Worm (Caenorhabditis elegans) whole organism, L4 larva: ENCODE data around the gene pgap-1.

ENCODE experiments used
- D1046.2 ChIP-seq: fragments of 200-800 bp; sonication (Bioruptor generic); IDR thresholded peaks from 2 replicates; pipeline ENCODE4 v1.3.6; 2022; ENCODE audit warnings: missing genetic modification characterization, missing compliant biosample characterization
- T20F7.1 ChIP-seq: fragments of 200-800 bp; sonication (Bioruptor generic); optimal IDR thresholded peaks from 2 replicates; lab custom pipeline; 2018; ENCODE audit warnings: mild to moderate bottlenecking, missing genetic modification characterization, missing compliant biosample characterization
- Y48G9A.11 ChIP-seq: fragments of 200-800 bp; sonication (Bioruptor generic); IDR thresholded peaks from 2 replicates; pipeline ENCODE4 v1.3.6; 2022; ENCODE audit warnings: missing genetic modification reagents, missing genetic modification characterization, missing compliant biosample characterization
- Y5F2A.4 ChIP-seq: fragments of 200-800 bp; sonication (Bioruptor generic); optimal IDR thresholded peaks from 2 replicates; lab custom pipeline; 2018; ENCODE audit warnings: mild to moderate bottlenecking, missing genetic modification characterization, missing compliant biosample characterization
- ZK546.5 ChIP-seq, 2 experiments: sonication (generic microtip); optimal IDR thresholded peaks; 2 replicates each; lab custom pipeline; 2017; ENCODE audit warnings: missing biosample characterization in 2 of 2, missing genetic modification characterization in 2 of 2
- aha-1 ChIP-seq: fragments of 150-350 bp; peaks from one replicate; lab custom pipeline; 2014; ENCODE audit warnings: missing biosample characterization, missing genetic modification characterization
- attf-4 ChIP-seq: sonication (generic microtip); optimal IDR thresholded peaks from 3 replicates; lab custom pipeline; 2017; ENCODE audit warnings: missing biosample characterization, missing genetic modification characterization
- ceh-62 ChIP-seq: sonication (generic microtip); optimal IDR thresholded peaks from 2 replicates; lab custom pipeline; 2017; ENCODE audit warnings: missing biosample characterization, missing genetic modification characterization
- cey-2 ChIP-seq: sonication (generic microtip); optimal IDR thresholded peaks from 3 replicates; lab custom pipeline; 2017; ENCODE audit warnings: missing genetic modification characterization, mild to moderate bottlenecking, missing compliant biosample characterization, antibody characterized with exemption, borderline replicate concordance; ENCODE audit not compliant: insufficient read depth
- ctbp-1 ChIP-seq: fragments of 200-800 bp; sonication (Bioruptor generic); IDR thresholded peaks from 2 replicates; pipeline ENCODE4 v1.3.6; 2022; ENCODE audit warnings: missing genetic modification reagents, missing genetic modification characterization, missing compliant biosample characterization
- dmd-6 ChIP-seq: fragments of 200-800 bp; sonication (Bioruptor generic); IDR thresholded peaks from 2 replicates; pipeline ENCODE4 v1.3.6; 2022; ENCODE audit warnings: missing genetic modification reagents, missing genetic modification characterization, missing compliant biosample characterization
- dmd-8 ChIP-seq: fragments of 200-800 bp; sonication (Bioruptor generic); IDR thresholded peaks from 2 replicates; pipeline ENCODE4 v1.3.6; 2022; ENCODE audit warnings: missing genetic modification characterization, missing compliant biosample characterization
- dmd-9 ChIP-seq: fragments of 200-800 bp; sonication (Bioruptor generic); IDR thresholded peaks from 2 replicates; pipeline ENCODE4 v1.3.6; 2022; ENCODE audit warnings: missing genetic modification reagents, missing genetic modification characterization, missing compliant biosample characterization
- dve-1 ChIP-seq: sonication (generic microtip); optimal IDR thresholded peaks from 2 replicates; lab custom pipeline; 2017; ENCODE audit warnings: antibody characterized with exemption, mild to moderate bottlenecking, missing genetic modification characterization, missing compliant biosample characterization; ENCODE audit not compliant: insufficient read depth
- egl-27 ChIP-seq: sonication (generic microtip); optimal IDR thresholded peaks from 3 replicates; lab custom pipeline; 2017; ENCODE audit warnings: missing biosample characterization, missing genetic modification reagents, missing genetic modification characterization
- egl-43 ChIP-seq: fragments of 200-800 bp; sonication (Bioruptor generic); IDR thresholded peaks from 2 replicates; pipeline ENCODE4 v1.3.6; 2022; ENCODE audit warnings: missing genetic modification reagents, missing genetic modification characterization, missing compliant biosample characterization
- fos-1 ChIP-seq: fragments of 150-350 bp; optimal IDR thresholded peaks from 2 replicates; lab custom pipeline; 2014; ENCODE audit warnings: missing biosample characterization, missing genetic modification characterization
- hif-1 ChIP-seq, 2 experiments: sonication (generic microtip); optimal IDR thresholded peaks; 2 replicates each; lab custom pipeline; 2016 to 2017; ENCODE audit warnings: missing compliant biosample characterization in 2 of 2, missing genetic modification characterization in 2 of 2, missing genetic modification reagents in 2 of 2, missing genotype in 2 of 2, mild to moderate bottlenecking in 1 of 2
- madf-5 ChIP-seq, 2 experiments: fragments of 200-800 bp; sonication (Bioruptor generic); IDR thresholded peaks; 2 replicates each; pipeline ENCODE4 v1.3.6; 2022; ENCODE audit warnings: missing compliant biosample characterization in 2 of 2, missing genetic modification characterization in 2 of 2
- mdt-29 ChIP-seq: fragments of 200-800 bp; sonication (Bioruptor generic); IDR thresholded peaks from 2 replicates; pipeline ENCODE4 v1.3.6; 2022; ENCODE audit warnings: missing genetic modification reagents, missing genetic modification characterization, missing compliant biosample characterization
- mes-2 ChIP-seq: sonication (generic microtip); optimal IDR thresholded peaks from 2 replicates; lab custom pipeline; 2016; ENCODE audit warnings: missing genotype, mild to moderate bottlenecking, missing genetic modification characterization, missing compliant biosample characterization; ENCODE audit not compliant: poor library complexity, severe bottlenecking
- nhr-102 ChIP-seq: sonication (generic microtip); optimal IDR thresholded peaks from 2 replicates; lab custom pipeline; 2016; ENCODE audit warnings: mild to moderate bottlenecking, missing genetic modification characterization, moderate library complexity, missing compliant biosample characterization
- nhr-28 ChIP-seq: fragments of 150-350 bp; optimal IDR thresholded peaks from 2 replicates; lab custom pipeline; 2014; ENCODE audit warnings: missing biosample characterization, missing genetic modification characterization
- nhr-42 ChIP-seq: fragments of 200-800 bp; sonication (Bioruptor generic); IDR thresholded peaks from 2 replicates; pipeline ENCODE4 v1.3.6; 2022; ENCODE audit warnings: missing genetic modification characterization, missing compliant biosample characterization
- nhr-48 ChIP-seq: sonication (generic microtip); optimal IDR thresholded peaks from 2 replicates; lab custom pipeline; 2016; ENCODE audit warnings: mild to moderate bottlenecking, missing genetic modification characterization, missing compliant biosample characterization
- nhr-76 ChIP-seq: fragments of 150-350 bp; optimal IDR thresholded peaks from 2 replicates; lab custom pipeline; 2014; ENCODE audit warnings: missing biosample characterization, missing genetic modification characterization
- pqm-1 ChIP-seq: sonication (generic microtip); optimal IDR thresholded peaks from 2 replicates; lab custom pipeline; 2017; ENCODE audit warnings: missing biosample characterization, missing genetic modification characterization
- set-16 ChIP-seq: fragments of 200-800 bp; sonication (Bioruptor generic); IDR thresholded peaks from 2 replicates; pipeline ENCODE4 v1.3.6; 2022; ENCODE audit warnings: missing genetic modification reagents, missing genetic modification characterization, missing compliant biosample characterization
- skn-1 ChIP-seq: fragments of 150-350 bp; optimal IDR thresholded peaks from 2 replicates; lab custom pipeline; 2014; ENCODE audit warnings: missing biosample characterization, missing genetic modification characterization
- snpc-1.2 ChIP-seq: fragments of 200-800 bp; sonication (Bioruptor generic); IDR thresholded peaks from 2 replicates; pipeline ENCODE4 v1.3.6; 2022; ENCODE audit warnings: missing genetic modification reagents, missing genetic modification characterization, missing compliant biosample characterization
- snpc-4 ChIP-seq: fragments of 150-350 bp; optimal IDR thresholded peaks from 2 replicates; lab custom pipeline; 2014; ENCODE audit warnings: missing biosample characterization, missing genetic modification characterization
- spr-3 ChIP-seq: fragments of 200-800 bp; sonication (Bioruptor generic); optimal IDR thresholded peaks from 2 replicates; lab custom pipeline; 2018; ENCODE audit warnings: mild to moderate bottlenecking, missing genetic modification characterization, missing compliant biosample characterization
- tag-97 ChIP-seq: fragments of 200-800 bp; sonication (Bioruptor generic); IDR thresholded peaks from 2 replicates; pipeline ENCODE4 v1.3.6; 2022; ENCODE audit warnings: missing genetic modification characterization, missing compliant biosample characterization
- unc-130 ChIP-seq: sonication (generic microtip); optimal IDR thresholded peaks from 2 replicates; lab custom pipeline; 2016; ENCODE audit warnings: missing genetic modification reagents, missing genetic modification characterization, missing compliant biosample characterization
- unc-39 ChIP-seq: sonication (generic microtip); optimal IDR thresholded peaks from 2 replicates; lab custom pipeline; 2017; ENCODE audit warnings: missing biosample characterization, missing genetic modification characterization
- unc-62 ChIP-seq, 3 experiments: fragments of 150-350 bp in 1 of 3; sonication (generic microtip); optimal IDR thresholded peaks in 2 of 3; peaks in 1 of 3; 1 replicate in 1 of 3; 2 replicates in 2 of 3; lab custom pipeline; 2014 to 2017; ENCODE audit warnings: missing biosample characterization in 3 of 3, missing genetic modification characterization in 3 of 3, missing genetic modification reagents in 3 of 3, missing genotype in 1 of 3
- vab-7 ChIP-seq: fragments of 200-800 bp; sonication (Bioruptor generic); IDR thresholded peaks from 2 replicates; pipeline ENCODE4 v1.3.6; 2022; ENCODE audit warnings: missing genetic modification reagents, missing genetic modification characterization, missing compliant biosample characterization
- zag-1 ChIP-seq: fragments of 150-350 bp; optimal IDR thresholded peaks from 2 replicates; lab custom pipeline; 2014; ENCODE audit warnings: missing biosample characterization, missing genetic modification characterization
- zfp-3 ChIP-seq: fragments of 200-800 bp; sonication (Bioruptor generic); conservative IDR thresholded peaks from 2 replicates; pipeline ENCODE4 v1.3.6; 2022; ENCODE audit warnings: missing genetic modification reagents, missing genetic modification characterization, missing compliant biosample characterization
- zip-11 ChIP-seq: fragments of 200-800 bp; sonication (Bioruptor generic); IDR thresholded peaks from 2 replicates; pipeline ENCODE4 v1.3.6; 2022; ENCODE audit warnings: missing genetic modification characterization, missing compliant biosample characterization

Gene pgap-1

DNA sequence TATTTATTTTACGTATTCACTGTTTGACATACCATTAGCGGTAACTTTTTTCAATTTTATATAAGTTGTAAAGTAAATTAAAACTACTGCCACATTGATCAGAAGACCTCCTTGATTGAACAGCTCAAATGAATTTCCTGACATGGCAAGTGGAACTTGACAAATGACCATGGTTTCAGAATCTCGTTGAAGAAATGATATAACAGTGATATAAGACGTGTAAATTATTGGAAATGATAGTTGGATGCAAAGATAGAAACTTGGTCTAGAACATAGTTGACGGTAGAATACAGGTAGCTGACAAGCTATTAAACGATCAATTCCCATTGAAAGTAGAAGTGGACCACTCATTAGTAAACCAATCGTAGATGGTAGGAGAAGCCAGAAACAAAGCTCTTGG is 10.1 kb downstream of the pgap-1 start:
- TF ChIP-seq egl-27 (tag; lab: Kevin White, UChicago), result no peak
- TF ChIP-seq unc-62 (GFP tag; optimal IDR thresholded peaks at IDR 0.05 in 1 of 2; lab: Kevin White, UChicago), result peak in 1 of 2 experiments; percentile 95
- TF ChIP-seq unc-62 (tag; optimal IDR thresholded peaks at IDR 0.05; lab: Kevin White, UChicago), result no peak

DNA sequence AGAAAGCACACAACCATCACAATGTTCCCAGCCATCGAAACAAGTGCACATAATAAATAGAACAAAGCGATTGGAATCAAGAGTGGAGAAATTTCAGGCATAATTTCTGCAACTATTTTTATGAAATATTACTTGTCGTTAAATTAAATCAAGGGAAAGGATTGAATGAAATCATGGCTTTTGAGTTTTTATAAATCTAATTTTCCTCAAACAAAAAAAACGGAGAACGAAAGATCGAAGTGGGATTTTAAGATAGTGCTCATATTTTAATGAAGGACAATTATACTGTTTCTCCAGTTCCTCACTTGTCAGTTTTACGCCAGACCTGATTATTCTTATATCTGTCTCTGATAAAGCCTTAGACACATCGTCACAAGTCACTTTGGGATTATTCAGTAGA is 10.7 kb downstream of the pgap-1 start, which contains the start of gene srsx-33:
Gene srsx-33 (minus strand): TSS at position 101 of the 400 bp plus-strand sequence.
- no peak for TF ChIP-seq zip-11 (GFP tag; lab: Robert Waterston, UW)
- no peak for TF ChIP-seq attf-4
- TF ChIP-seq zfp-3, result no peak
- no peak for TF ChIP-seq ZK546.5 (tag; optimal IDR thresholded peaks at IDR 0.05; lab: Kevin White, UChicago)
- no peak for TF ChIP-seq hif-1 (tag; optimal IDR thresholded peaks at IDR 0.05; lab: Kevin White, UChicago)
- no peak for TF ChIP-seq nhr-42
- TF ChIP-seq ceh-62 (tag; lab: Kevin White, UChicago), result no peak
- TF ChIP-seq nhr-76 (tag; lab: Kevin White, UChicago), result no peak
- TF ChIP-seq egl-43 (GFP tag; lab: Robert Waterston, UW), result no peak
- TF ChIP-seq ctbp-1 (GFP tag; lab: Robert Waterston, UW), result no peak
- no peak for TF ChIP-seq fos-1 (tag; lab: Kevin White, UChicago)
- TF ChIP-seq D1046.2 (GFP tag; lab: Robert Waterston, UW), result no peak
- no peak for TF ChIP-seq nhr-48 (tag; lab: Kevin White, UChicago)
- no peak for TF ChIP-seq tag-97 (GFP tag; lab: Robert Waterston, UW)
- TF ChIP-seq aha-1, result no peak

DNA sequence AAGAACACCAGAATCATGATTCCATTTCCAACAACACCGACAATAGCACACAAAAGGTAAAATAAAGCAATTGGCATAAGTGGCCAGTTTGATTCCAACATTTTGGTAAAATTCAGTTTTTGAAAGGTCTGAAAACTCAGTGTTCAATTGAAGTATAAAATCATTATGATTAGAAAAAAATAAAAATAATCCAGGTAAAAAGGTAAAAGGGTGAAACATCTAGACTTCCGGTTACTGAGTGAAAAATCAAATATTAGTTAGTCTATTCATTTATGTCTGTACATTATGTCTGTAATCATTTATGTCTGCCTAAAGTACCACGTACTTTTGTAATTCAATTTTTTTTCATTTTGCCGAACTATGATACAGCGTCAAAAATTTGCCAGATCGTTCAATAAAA is 13.3 kb downstream of the pgap-1 start, which contains the start of gene srsx-31:
Gene srsx-31 (minus strand): TSS at position 101 of the 400 bp plus-strand sequence.
- no peak for TF ChIP-seq mes-2 (tag; lab: Kevin White, UChicago)
- TF ChIP-seq madf-5 (GFP tag; IDR thresholded peaks at IDR 0.05; lab: Robert Waterston, UW), result no peak
- TF ChIP-seq snpc-4 (tag; lab: Kevin White, UChicago), result no peak
- no peak for TF ChIP-seq skn-1 (tag; lab: Kevin White, UChicago)
- TF ChIP-seq dmd-6 (GFP tag; lab: Robert Waterston, UW), result no peak
- no peak for TF ChIP-seq dmd-9 (GFP tag; lab: Robert Waterston, UW)
- no peak for TF ChIP-seq set-16

DNA sequence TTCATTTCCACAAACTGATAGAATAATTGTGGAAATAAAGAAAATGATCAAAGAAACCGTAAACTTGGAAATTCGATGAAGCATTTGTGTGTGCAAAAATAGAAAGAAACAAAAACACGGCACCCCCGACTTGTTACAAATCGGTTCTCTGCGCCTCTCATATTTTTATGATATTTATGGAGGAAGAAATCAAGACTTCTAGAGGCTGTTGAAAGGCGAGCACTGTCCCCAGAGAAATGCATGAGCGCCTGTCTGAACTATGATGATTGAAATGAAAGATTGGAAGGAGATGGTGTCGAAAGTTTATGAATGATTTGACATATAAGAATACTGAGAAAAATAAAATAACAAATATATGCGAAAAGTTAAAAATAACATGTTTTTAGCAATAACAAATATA is 17.2 kb downstream of the pgap-1 start, which contains the start of gene lgc-36:
Gene lgc-36 (minus strand): TSS at position 101 of the 400 bp plus-strand sequence.
- TF ChIP-seq zfp-3 (no peak), unc-62 (GFP tag; optimal IDR thresholded peaks at IDR 0.05 in 1 of 2; lab: Kevin White, UChicago) (peak in 1 of 2 experiments; percentile 7), unc-62 (tag; optimal IDR thresholded peaks at IDR 0.05; lab: Kevin White, UChicago) (no peak), zag-1 (tag; lab: Kevin White, UChicago) (no peak), fos-1 (tag; lab: Kevin White, UChicago) (no peak)

DNA sequence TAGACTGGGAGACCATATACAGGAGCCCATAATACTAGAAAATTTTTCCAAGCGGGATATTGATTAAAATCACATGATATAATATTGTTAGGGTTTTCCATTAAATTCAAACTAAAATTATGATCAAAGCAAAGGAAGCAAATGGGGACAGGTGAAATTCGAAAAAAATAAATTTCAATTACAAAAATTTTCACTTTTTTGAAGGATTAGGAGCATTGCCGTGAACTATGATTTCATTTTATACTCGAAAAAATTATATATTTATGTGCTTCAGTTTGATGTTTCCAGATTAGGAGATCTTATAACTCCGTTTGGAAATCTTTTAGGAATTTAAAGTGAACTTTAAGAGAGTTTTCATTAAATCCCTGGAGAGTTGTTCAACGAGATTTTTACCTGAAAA is 18.9 kb downstream of the pgap-1 start, which contains the start of gene F07B10.7:
Gene F07B10.7 (minus strand): TSS at position 101 of the 400 bp plus-strand sequence.
- TF ChIP-seq vab-7 (GFP tag; lab: Robert Waterston, UW), result no peak
- TF ChIP-seq mes-2 (tag; lab: Kevin White, UChicago), result no peak
- TF ChIP-seq Y5F2A.4 (GFP tag; lab: Kevin White, UChicago), result no peak
- TF ChIP-seq T20F7.1 (GFP tag; lab: Kevin White, UChicago), result no peak
- no peak for TF ChIP-seq unc-39 (tag; lab: Kevin White, UChicago)
- TF ChIP-seq snpc-1.2, result no peak

DNA sequence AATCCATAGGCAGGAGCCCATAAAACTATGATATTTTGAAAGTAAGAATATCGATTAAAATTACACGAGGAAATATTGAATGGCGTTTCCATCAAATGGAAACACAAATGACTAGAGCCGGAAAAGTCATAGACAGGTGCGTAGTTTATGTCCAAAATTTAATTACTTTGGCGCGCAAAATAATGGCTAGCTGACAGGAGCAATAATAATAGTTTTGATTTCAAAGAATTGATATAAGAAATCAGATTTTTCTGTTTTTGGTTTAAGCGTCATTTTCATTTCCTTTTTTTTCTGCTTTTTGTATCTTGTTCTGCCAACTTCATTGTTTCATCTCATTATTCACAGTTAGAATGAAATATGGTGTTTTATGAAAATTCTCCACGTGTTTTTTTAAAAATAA is 21.3 kb downstream of the pgap-1 start, which contains the start of gene F07B10.4:
Gene F07B10.4 (minus strand): TSS at position 101 of the 400 bp plus-strand sequence.
- TF ChIP-seq ZK546.5 (tag; optimal IDR thresholded peaks at IDR 0.05; lab: Kevin White, UChicago), result no peak
- no peak for TF ChIP-seq madf-5 (GFP tag; IDR thresholded peaks at IDR 0.05; lab: Robert Waterston, UW)
- TF ChIP-seq dve-1 (tag; lab: Kevin White, UChicago), result no peak
- TF ChIP-seq nhr-28, result no peak
- no peak for TF ChIP-seq set-16
- no peak for TF ChIP-seq dmd-8 (GFP tag; lab: Robert Waterston, UW)
- TF ChIP-seq mdt-29, result no peak
- no peak for TF ChIP-seq nhr-76 (tag; lab: Kevin White, UChicago)
- TF ChIP-seq egl-27 (tag; lab: Kevin White, UChicago), result no peak
- TF ChIP-seq spr-3 (GFP tag; lab: Kevin White, UChicago), result no peak
- no peak for TF ChIP-seq nhr-102
- TF ChIP-seq cey-2, result no peak
- no peak for TF ChIP-seq egl-43 (GFP tag; lab: Robert Waterston, UW)
- TF ChIP-seq Y48G9A.11 (GFP tag; lab: Robert Waterston, UW), result no peak
- TF ChIP-seq pqm-1 (tag; lab: Kevin White, UChicago), result no peak
- no peak for TF ChIP-seq unc-130 (GFP tag; lab: Kevin White, UChicago)
